Fruit fly (Drosophila melanogaster): ENCODE results near the gene CG9356.

CG9356 gene

dm6 chr3R:9395998-9396397, 8.1 kb downstream of the CG9356 start:
- TF ChIP-seq fkh (GFP tag; optimal IDR thresholded peaks at IDR 0.05): peak; percentile 6
- TF ChIP-seq Hr39 (GFP tag; optimal IDR thresholded peaks at IDR 0.05): no peak
- TF ChIP-seq Ets21C (GFP tag; optimal IDR thresholded peaks at IDR 0.05): no peak
- no peak for TF ChIP-seq Blimp-1 (GFP tag; optimal IDR thresholded peaks at IDR 0.05)
- TF ChIP-seq Ets96B (tag; optimal IDR thresholded peaks at IDR 0.05): no peak
- TF ChIP-seq CG6163 (GFP tag; IDR thresholded peaks at IDR 0.05): 0 out of 3 replicates have a peak, but pooled peaks have one; percentile 32
- no peak for TF ChIP-seq dsx (GFP tag; optimal IDR thresholded peaks at IDR 0.05; ENCODE audit: poor library complexity, severe bottlenecking)
- TF ChIP-seq eg (GFP tag; IDR thresholded peaks at IDR 0.05): 0 out of 3 replicates have a peak, but pooled peaks have one; percentile 22
- TF ChIP-seq CG6808 (GFP tag; optimal IDR thresholded peaks at IDR 0.05): no peak
- no peak for TF ChIP-seq net (GFP tag; optimal IDR thresholded peaks at IDR 0.05)
- no peak for TF ChIP-seq lz (GFP tag; optimal IDR thresholded peaks at IDR 0.05)
- no peak for TF ChIP-seq topi (GFP tag; optimal IDR thresholded peaks at IDR 0.05)
- TF ChIP-seq Smox (GFP tag; optimal IDR thresholded peaks at IDR 0.05): no peak
- TF ChIP-seq CG34406 (GFP tag; optimal IDR thresholded peaks at IDR 0.05): no peak

DNA sequence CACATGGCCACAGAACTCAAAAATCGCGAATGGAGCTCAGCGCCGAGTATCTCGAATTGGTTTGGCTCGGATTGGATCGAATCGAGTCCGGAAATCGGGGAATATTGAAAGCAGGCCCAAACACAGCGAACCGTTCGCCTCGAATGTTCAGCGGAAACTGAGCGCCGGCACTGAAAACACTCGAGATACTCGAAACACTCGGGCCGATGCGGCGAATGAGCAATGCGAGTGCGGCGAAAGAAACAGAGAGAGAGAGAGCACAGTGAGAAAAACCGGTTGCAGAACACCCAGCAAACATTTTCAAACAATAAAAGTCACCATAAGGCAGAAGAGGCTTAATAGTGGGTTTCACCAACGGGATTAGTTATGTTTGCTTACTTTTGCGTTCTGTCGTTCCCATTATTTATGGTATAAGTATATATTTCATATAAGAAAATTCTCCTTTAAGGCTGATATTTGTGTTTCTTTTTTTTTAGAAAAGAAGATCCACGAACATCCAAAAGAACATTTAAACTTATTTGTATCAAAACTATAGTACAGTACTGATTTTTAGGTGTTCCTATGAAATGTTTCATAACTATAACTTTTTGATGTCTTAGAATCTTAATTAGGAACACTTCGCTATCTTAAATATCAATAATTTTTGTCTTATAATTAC, 9.6 kb downstream of the CG9356 start, which contains the start of gene FER:
Gene FER (minus strand): TSS at position 162 of the 658 bp plus-strand sequence.
- TF ChIP-seq dsx (GFP tag; optimal IDR thresholded peaks at IDR 0.05; ENCODE audit: poor library complexity, severe bottlenecking) (peak; percentile 39), CG8632 (GFP tag; optimal IDR thresholded peaks at IDR 0.05) (no peak), Eip75B (GFP tag; optimal IDR thresholded peaks at IDR 0.05) (peak; percentile 5), Eip78C (GFP tag) (peak; percentile 67), Sox102F (GFP tag; optimal IDR thresholded peaks at IDR 0.05) (peak; percentile 13), Sox14 (GFP tag; optimal IDR thresholded peaks at IDR 0.05) (no peak), CG11762 (GFP tag; optimal IDR thresholded peaks at IDR 0.05; ENCODE audit: insufficient read depth) (no peak), Ets21C (GFP tag; optimal IDR thresholded peaks at IDR 0.05) (no peak), eg (GFP tag; IDR thresholded peaks at IDR 0.05) (peak; percentile 71; the same call in 2 of the 3 replicates), CG10631 (GFP tag; optimal IDR thresholded peaks at IDR 0.05) (no peak), Ets96B (tag; optimal IDR thresholded peaks at IDR 0.05) (no peak), CG6276 (GFP tag; optimal IDR thresholded peaks at IDR 0.05) (peak; percentile 8), fkh (GFP tag; optimal IDR thresholded peaks at IDR 0.05) (peak; percentile 33), esn (GFP tag; optimal IDR thresholded peaks at IDR 0.05) (peak; percentile 17), fd59A (GFP tag; optimal IDR thresholded peaks at IDR 0.05) (no peak), CG15336 (GFP tag; IDR thresholded peaks at IDR 0.05) (peak; percentile 48; the same call in 1 of the 2 replicates), CG6792 (GFP tag; optimal IDR thresholded peaks at IDR 0.05) (no peak), Hr38 (GFP tag; optimal IDR thresholded peaks at IDR 0.05) (no peak), dac (GFP tag; optimal IDR thresholded peaks at IDR 0.05) (no peak), Eip93F (GFP tag; optimal IDR thresholded peaks at IDR 0.05) (no peak), topi (GFP tag; optimal IDR thresholded peaks at IDR 0.05) (peak; percentile 18), CG16779 (tag; optimal IDR thresholded peaks at IDR 0.05) (peak; percentile 34), Gug (GFP tag; IDR thresholded peaks at IDR 0.05) (no peak), Smox (GFP tag; optimal IDR thresholded peaks at IDR 0.05) (no peak), CG10669 (GFP tag; optimal IDR thresholded peaks at IDR 0.05) (no peak), CG7368 (GFP tag; optimal IDR thresholded peaks at IDR 0.05) (no peak), net (GFP tag; optimal IDR thresholded peaks at IDR 0.05) (no peak), CG8119 (GFP tag; IDR thresholded peaks at IDR 0.05) (peak; percentile 35; the same call in 1 of the 3 replicates), CG9139 (GFP tag; optimal IDR thresholded peaks at IDR 0.05) (peak; percentile 58), Hr4 (GFP tag; optimal IDR thresholded peaks at IDR 0.05) (peak; percentile 28), spab (GFP tag; optimal IDR thresholded peaks at IDR 0.05) (peak; percentile 16), Sox15 (GFP tag; optimal IDR thresholded peaks at IDR 0.05) (no peak), CG1621 (tag; optimal IDR thresholded peaks at IDR 0.05) (peak; percentile 63), salr (GFP tag; optimal IDR thresholded peaks at IDR 0.05) (no peak), CG32006 (GFP tag; optimal IDR thresholded peaks at IDR 0.05) (no peak), CG31627 (GFP tag; optimal IDR thresholded peaks at IDR 0.05) (no peak), CG11902 (GFP tag; optimal IDR thresholded peaks at IDR 0.05) (no peak), CG6808 (GFP tag; optimal IDR thresholded peaks at IDR 0.05) (no peak), CG3919 (GFP tag; optimal IDR thresholded peaks at IDR 0.05) (peak; percentile 35), pdm3 (GFP tag; optimal IDR thresholded peaks at IDR 0.05) (no peak), CG4318 (GFP tag; optimal IDR thresholded peaks at IDR 0.05) (no peak), Lpt (GFP tag; optimal IDR thresholded peaks at IDR 0.05) (no peak), Hr39 (GFP tag; optimal IDR thresholded peaks at IDR 0.05) (no peak)

Data from whole organism, prepupa.